Fruit fly (Drosophila melanogaster) whole organism, embryonic: ENCODE results near the gene CG7889.

Experiments used
- ATbp ChIP-seq: fragments of 200-800 bp; sonication (Bioruptor generic); optimal IDR thresholded peaks from 2 replicates; lab custom pipeline; 2017; ENCODE audit warnings: missing biosample characterization, mild to moderate bottlenecking, missing genetic modification characterization, missing genetic modification reagents
- Atf6 ChIP-seq: fragments of 200-800 bp; sonication (Bioruptor generic); IDR thresholded peaks from 2 replicates; pipeline ENCODE4 v1.3.6; 2022; ENCODE audit warnings: missing biosample characterization, missing genetic modification characterization
- Awh ChIP-seq: fragments of 200-800 bp; sonication (Bioruptor generic); IDR thresholded peaks from 2 replicates; pipeline ENCODE4, ENCODE4 v1.3.6; 2022; ENCODE audit warnings: missing biosample characterization, missing genetic modification characterization
- B-H1 ChIP-seq: fragments of 200-800 bp; sonication (Bioruptor generic); IDR thresholded peaks from 3 replicates; pipeline ENCODE4 v1.3.6; 2022; ENCODE audit warnings: missing biosample characterization, missing genetic modification characterization
- CG10274 ChIP-seq: fragments of 200-800 bp; sonication (Bioruptor generic); optimal IDR thresholded peaks from 3 replicates; lab custom pipeline; 2017; ENCODE audit warnings: missing biosample characterization, mild to moderate bottlenecking, missing genetic modification characterization
- CG10565 ChIP-seq: fragments of 200-800 bp; sonication (Bioruptor generic); optimal IDR thresholded peaks from 3 replicates; lab custom pipeline; 2016; ENCODE audit warnings: missing biosample characterization, mild to moderate bottlenecking, missing genetic modification characterization
- CG11398 ChIP-seq: fragments of 200-800 bp; sonication (Bioruptor generic); optimal IDR thresholded peaks from 2 replicates; lab custom pipeline; 2016; ENCODE audit warnings: missing biosample characterization, missing genetic modification characterization
- CG12744 ChIP-seq: fragments of 200-800 bp; sonication (Bioruptor generic); optimal IDR thresholded peaks from 2 replicates; lab custom pipeline; 2016; ENCODE audit warnings: missing biosample characterization, missing genetic modification characterization
- CG13775 ChIP-seq: fragments of 200-800 bp; sonication (Bioruptor generic); optimal IDR thresholded peaks from 3 replicates; lab custom pipeline; 2017; ENCODE audit warnings: missing biosample characterization, mild to moderate bottlenecking, missing genetic modification characterization
- CG15514 ChIP-seq: fragments of 200-800 bp; sonication (Bioruptor generic); optimal IDR thresholded peaks from 3 replicates; lab custom pipeline; 2017; ENCODE audit warnings: missing biosample characterization, missing genetic modification characterization, mild to moderate bottlenecking, moderate library complexity, missing genetic modification reagents
- CG1603 ChIP-seq: fragments of 200-800 bp; sonication (Bioruptor generic); optimal IDR thresholded peaks from 2 replicates; lab custom pipeline; 2019; ENCODE audit warnings: missing biosample characterization, mild to moderate bottlenecking, missing genetic modification characterization, moderate library complexity
- CG16813 ChIP-seq: fragments of 200-800 bp; sonication (Bioruptor generic); IDR thresholded peaks from 3 replicates; pipeline ENCODE4 v1.3.6; 2022; ENCODE audit warnings: missing biosample characterization, missing genetic modification characterization; ENCODE audit not compliant: partially characterized antibody
- CG17829 ChIP-seq: fragments of 200-800 bp; optimal IDR thresholded peaks from 2 replicates; lab custom pipeline; 2019; ENCODE audit warnings: missing biosample characterization, mild to moderate bottlenecking, missing genetic modification characterization, moderate library complexity
- CG1832 ChIP-seq: fragments of 200-800 bp; sonication (Bioruptor generic); optimal IDR thresholded peaks from 2 replicates; lab custom pipeline; 2017; ENCODE audit warnings: missing biosample characterization, mild to moderate bottlenecking, missing genetic modification characterization, inconsistent platforms
- CG2199 ChIP-seq: fragments of 200-800 bp; sonication (Bioruptor generic); IDR thresholded peaks from 3 replicates; pipeline ENCODE4 v1.3.6; 2022; ENCODE audit warnings: missing biosample characterization, missing genetic modification characterization
- CG2889 ChIP-seq: fragments of 200-800 bp; sonication (Bioruptor generic); IDR thresholded peaks from 3 replicates; pipeline ENCODE4 v1.3.6; 2022; ENCODE audit warnings: missing biosample characterization, missing genetic modification characterization
- CG31388 ChIP-seq: fragments of 200-800 bp; sonication (Bioruptor generic); optimal IDR thresholded peaks from 2 replicates; lab custom pipeline; 2016; ENCODE audit warnings: missing biosample characterization, missing genetic modification characterization
- CG6791 ChIP-seq: fragments of 200-800 bp; sonication (Bioruptor generic); IDR thresholded peaks from 3 replicates; pipeline ENCODE4 v1.3.6; 2022; ENCODE audit warnings: missing biosample characterization, missing genetic modification characterization; ENCODE audit not compliant: partially characterized antibody
- CG8924 ChIP-seq: fragments of 200-800 bp; optimal IDR thresholded peaks from 3 replicates; lab custom pipeline; 2019; ENCODE audit warnings: missing biosample characterization, mild to moderate bottlenecking, missing genetic modification characterization, moderate library complexity
- CG9876 ChIP-seq: fragments of 200-800 bp; sonication (Bioruptor generic); optimal IDR thresholded peaks from 2 replicates; lab custom pipeline; 2016; ENCODE audit warnings: missing biosample characterization, missing genetic modification characterization
- CoRest ChIP-seq: fragments of 200-800 bp; sonication (Bioruptor generic); optimal IDR thresholded peaks from 3 replicates; lab custom pipeline; 2018; ENCODE audit warnings: missing biosample characterization, mild to moderate bottlenecking, missing genetic modification characterization, moderate library complexity
- Gsc ChIP-seq: fragments of 200-800 bp; sonication (Bioruptor generic); IDR thresholded peaks from 2 replicates; pipeline ENCODE4 v1.3.6; 2022; ENCODE audit warnings: missing biosample characterization, missing genetic modification characterization
- H15 ChIP-seq: fragments of 200-800 bp; sonication (Bioruptor generic); IDR thresholded peaks from 3 replicates; pipeline ENCODE4 v1.3.6; 2022; ENCODE audit warnings: missing biosample characterization, missing genetic modification characterization
- Hsf ChIP-seq: fragments of 200-800 bp; sonication (Bioruptor generic); optimal IDR thresholded peaks from 3 replicates; lab custom pipeline; 2016; ENCODE audit warnings: missing biosample characterization, missing genetic modification characterization
- Med ChIP-seq: fragments of 200-800 bp; sonication (Bioruptor generic); peaks from one replicate; lab custom pipeline; 2016; ENCODE audit warnings: missing biosample characterization, missing genetic modification characterization, mild to moderate bottlenecking, inconsistent platforms, moderate library complexity
- Myb ChIP-seq: fragments of 200-800 bp; sonication (Bioruptor generic); optimal IDR thresholded peaks from 2 replicates; lab custom pipeline; 2016; ENCODE audit warnings: missing biosample characterization, missing genetic modification characterization
- Side ChIP-seq: fragments of 200-800 bp; sonication (Bioruptor generic); optimal IDR thresholded peaks from 2 replicates; lab custom pipeline; 2016; ENCODE audit warnings: missing biosample characterization, missing genetic modification characterization
- Taf1 ChIP-seq: fragments of 200-800 bp; sonication (Bioruptor generic); IDR thresholded peaks from 2 replicates; pipeline ENCODE4 v1.3.6; 2022; ENCODE audit warnings: missing biosample characterization, missing genetic modification characterization
- YL-1 ChIP-seq: fragments of 200-800 bp; sonication (Bioruptor generic); optimal IDR thresholded peaks from 3 replicates; lab custom pipeline; 2017; ENCODE audit warnings: missing biosample characterization, mild to moderate bottlenecking, missing genetic modification characterization
- ab ChIP-seq: fragments of 200-800 bp; sonication (Bioruptor generic); optimal IDR thresholded peaks from 2 replicates; lab custom pipeline; 2016; ENCODE audit warnings: missing biosample characterization, missing genetic modification characterization
- ase ChIP-seq: fragments of 200-800 bp; sonication (Bioruptor generic); IDR thresholded peaks from 3 replicates; pipeline ENCODE4 v1.3.6; 2022; ENCODE audit warnings: missing biosample characterization, missing genetic modification characterization
- cad ChIP-seq: fragments of >200 bp; optimal IDR thresholded peaks from 2 replicates; lab custom pipeline; 2017; ENCODE audit warnings: missing biosample characterization, missing genetic modification characterization
- chn ChIP-seq: fragments of 200-800 bp; sonication (Bioruptor generic); optimal IDR thresholded peaks from 2 replicates; lab custom pipeline; 2016; ENCODE audit warnings: missing biosample characterization, missing genetic modification characterization
- crp ChIP-seq, 2 experiments: fragments of 200-800 bp; sonication (Bioruptor generic); optimal IDR thresholded peaks; 2 replicates in 1 of 2; 3 replicates in 1 of 2; lab custom pipeline; 2017; ENCODE audit warnings: missing biosample characterization in 2 of 2, missing genetic modification characterization in 2 of 2, mild to moderate bottlenecking in 1 of 2, moderate library complexity in 1 of 2
- dan ChIP-seq: fragments of 200-800 bp; sonication (Bioruptor generic); IDR thresholded peaks from 2 replicates; pipeline ENCODE4 v1.3.6; 2022; ENCODE audit warnings: missing biosample characterization, missing genetic modification characterization
- dpn ChIP-seq, 2 experiments: fragments of 200-800 bp; sonication (Bioruptor generic); optimal IDR thresholded peaks; 3 replicates each; lab custom pipeline; 2016; ENCODE audit warnings: missing biosample characterization in 2 of 2, missing genetic modification characterization in 2 of 2
- exex ChIP-seq: fragments of 200-800 bp; sonication (Bioruptor generic); optimal IDR thresholded peaks from 4 replicates; lab custom pipeline; 2018; ENCODE audit warnings: missing biosample characterization, mild to moderate bottlenecking, missing genetic modification characterization, moderate library complexity
- ham ChIP-seq: fragments of 200-800 bp; sonication (Bioruptor generic); IDR thresholded peaks from 2 replicates; pipeline ENCODE4 v1.3.6; 2022; ENCODE audit warnings: missing biosample characterization, missing genetic modification characterization
- lab ChIP-seq: fragments of 200-800 bp; sonication (Bioruptor generic); optimal IDR thresholded peaks from 3 replicates; lab custom pipeline; 2017; ENCODE audit warnings: missing biosample characterization, missing genetic modification characterization, mild to moderate bottlenecking, moderate library complexity, missing genetic modification reagents
- nerfin-2 ChIP-seq: fragments of 200-800 bp; sonication (Bioruptor generic); IDR thresholded peaks from 2 replicates; pipeline ENCODE4 v1.3.6; 2022; ENCODE audit warnings: missing biosample characterization, missing genetic modification characterization; ENCODE audit not compliant: partially characterized antibody
- odd ChIP-seq: fragments of 200-800 bp; sonication (Bioruptor generic); optimal IDR thresholded peaks from 2 replicates; lab custom pipeline; 2017; ENCODE audit warnings: missing biosample characterization, mild to moderate bottlenecking, missing genetic modification characterization
- pita ChIP-seq: fragments of 200-800 bp; sonication (Bioruptor generic); optimal IDR thresholded peaks from 2 replicates; lab custom pipeline; 2017; ENCODE audit warnings: missing biosample characterization, mild to moderate bottlenecking, missing genetic modification characterization
- rib ChIP-seq: fragments of 200-800 bp; sonication (Bioruptor generic); IDR thresholded peaks from 2 replicates; pipeline ENCODE4 v1.3.6; 2022; ENCODE audit warnings: missing biosample characterization, missing genetic modification characterization
- slp2 ChIP-seq: fragments of 200-800 bp; sonication (Bioruptor generic); optimal IDR thresholded peaks from 2 replicates; lab custom pipeline; 2016; ENCODE audit warnings: missing biosample characterization, missing genetic modification characterization
- sug ChIP-seq: fragments of 200-800 bp; optimal IDR thresholded peaks from 2 replicates; lab custom pipeline; 2019; ENCODE audit warnings: missing biosample characterization, mild to moderate bottlenecking, missing genetic modification characterization, moderate library complexity
- tgo ChIP-seq: fragments of 200-800 bp; sonication (Bioruptor generic); IDR thresholded peaks from 3 replicates; pipeline ENCODE4 v1.3.6; 2022; ENCODE audit warnings: missing biosample characterization, missing genetic modification characterization
- tio ChIP-seq: fragments of 200-800 bp; sonication (Bioruptor generic); optimal IDR thresholded peaks from 2 replicates; lab custom pipeline; 2017; ENCODE audit warnings: missing biosample characterization, missing genetic modification characterization, inconsistent platforms
- trh ChIP-seq: fragments of 200-800 bp; sonication (Bioruptor generic); optimal IDR thresholded peaks from 2 replicates; lab custom pipeline; 2016; ENCODE audit warnings: missing biosample characterization, missing genetic modification characterization
- tup ChIP-seq: fragments of 200-800 bp; sonication (Bioruptor generic); optimal IDR thresholded peaks from 2 replicates; lab custom pipeline; 2016; ENCODE audit warnings: missing biosample characterization, mild to moderate bottlenecking, missing genetic modification characterization, moderate library complexity
- wor ChIP-seq: fragments of 200-800 bp; sonication (Bioruptor generic); IDR thresholded peaks from 2 replicates; pipeline ENCODE4 v1.3.6; 2022; ENCODE audit warnings: missing biosample characterization, missing genetic modification characterization
- zen2 ChIP-seq: fragments of 200-800 bp; sonication (Bioruptor generic); IDR thresholded peaks from 3 replicates; pipeline ENCODE4 v1.3.6; 2022; ENCODE audit warnings: missing biosample characterization, missing genetic modification characterization; ENCODE audit not compliant: partially characterized antibody

CG7889 gene

dm6 chrX:19268484-19269068 lies 25.1 kb downstream of the CG7889 start, which contains the start of gene CG8010 (continued):
- TF ChIP-seq trh (GFP tag; lab: Kevin White, UChicago) (no peak), exex (tag; lab: Kevin White, UChicago) (no peak), slp2 (no peak), CG10565 (GFP tag; lab: Kevin White, UChicago) (no peak), CG10274 (no peak), lab (no peak), Gsc (no peak), H15 (no peak), CG11398 (GFP tag; lab: Kevin White, UChicago) (no peak), CoRest (tag; lab: Kevin White, UChicago) (no peak), Side (GFP tag; lab: Kevin White, UChicago) (no peak), odd (no peak), wor (GFP tag; lab: Robert Waterston, UW) (no peak), CG8924 (tag; lab: Kevin White, UChicago) (peak; percentile 15), CG12744 (GFP tag; lab: Kevin White, UChicago) (no peak), YL-1 (GFP tag; lab: Kevin White, UChicago) (peak; percentile 71), B-H1 (no peak), tup (no peak), CG6791 (GFP tag; lab: Robert Waterston, UW) (no peak), dan (GFP tag; lab: Robert Waterston, UW) (no peak), zen2 (GFP tag; lab: Robert Waterston, UW) (no peak), cad (no peak), CG31388 (GFP tag; lab: Kevin White, UChicago) (no peak), ase (no peak), CG2199 (GFP tag; lab: Robert Waterston, UW) (no peak), Hsf (peak; percentile 2), Awh (GFP tag; lab: Robert Waterston, UW) (no peak), CG17829 (tag; lab: Kevin White, UChicago) (peak; percentile 41), Atf6 (GFP tag; lab: Robert Waterston, UW) (peak; percentile 32; the same call in 1 of the 2 replicates)

- TF ChIP-seq sug = no peak
- no peak for TF ChIP-seq ham (GFP tag; lab: Robert Waterston, UW)
- no peak for TF ChIP-seq rib (GFP tag; lab: Robert Waterston, UW)
- no peak for TF ChIP-seq CG2889
- TF ChIP-seq tgo (GFP tag; lab: Robert Waterston, UW) = no peak
- TF ChIP-seq CG16813 = no peak
- no peak for TF ChIP-seq dpn (GFP tag; optimal IDR thresholded peaks at IDR 0.05; lab: Kevin White, UChicago)
- no peak for TF ChIP-seq CG1603 (tag; lab: Kevin White, UChicago)
- no peak for TF ChIP-seq chn
- no peak for TF ChIP-seq CG9876 (GFP tag; lab: Kevin White, UChicago)
- TF ChIP-seq CG8924 (tag; lab: Kevin White, UChicago) = no peak
- TF ChIP-seq crp (GFP tag; optimal IDR thresholded peaks at IDR 0.05; lab: Kevin White, UChicago) = no peak
- peak; percentile 66 for TF ChIP-seq Med (GFP tag; lab: Kevin White, UChicago)
- no peak for TF ChIP-seq ab
- TF ChIP-seq tio (GFP tag; lab: Kevin White, UChicago) = no peak
- no peak for TF ChIP-seq pita (GFP tag; lab: Kevin White, UChicago)
- no peak for TF ChIP-seq CG13775 (GFP tag; lab: Kevin White, UChicago)
- peak; percentile 26 for TF ChIP-seq CG15514 (GFP tag; lab: Kevin White, UChicago)
- no peak for TF ChIP-seq Gsc
- no peak for TF ChIP-seq Taf1
- no peak for TF ChIP-seq ATbp (GFP tag; lab: Kevin White, UChicago)
- TF ChIP-seq CG1832 (GFP tag; lab: Kevin White, UChicago) = no peak
- TF ChIP-seq nerfin-2 = no peak
- TF ChIP-seq Myb (GFP tag; lab: Kevin White, UChicago) = peak; percentile 89
Observed at dm6 chrX:19276489-19277117, 33.2 kb downstream of the CG7889 start, which contains the start of the genes CG32537 and CG32536. TSS of gene CG32537 (minus strand) at chrX:19276539. TSS of gene CG32536 (minus strand) at chrX:19276898.
